Worm (Caenorhabditis elegans): ENCODE results near the gene clec-158.

- TF ChIP-seq ceh-48 (tag; optimal IDR thresholded peaks at IDR 0.05) (no peak), sox-4 (tag; optimal IDR thresholded peaks at IDR 0.05) (no peak), hlh-13 (GFP tag; optimal IDR thresholded peaks at IDR 0.05) (no peak), T23F11.4 (GFP tag; optimal IDR thresholded peaks at IDR 0.05) (no peak), lin-11 (tag; optimal IDR thresholded peaks at IDR 0.05) (no peak)
These were observed 43.9 kb upstream of the clec-158 start, which contains the start of the genes brc-2 and T07E3.3 for ce11 chrIII:6903056-6903977.
